Worm (Caenorhabditis elegans): ENCODE measurements around the gene C29F5.1.

C29F5.1 gene

DNA sequence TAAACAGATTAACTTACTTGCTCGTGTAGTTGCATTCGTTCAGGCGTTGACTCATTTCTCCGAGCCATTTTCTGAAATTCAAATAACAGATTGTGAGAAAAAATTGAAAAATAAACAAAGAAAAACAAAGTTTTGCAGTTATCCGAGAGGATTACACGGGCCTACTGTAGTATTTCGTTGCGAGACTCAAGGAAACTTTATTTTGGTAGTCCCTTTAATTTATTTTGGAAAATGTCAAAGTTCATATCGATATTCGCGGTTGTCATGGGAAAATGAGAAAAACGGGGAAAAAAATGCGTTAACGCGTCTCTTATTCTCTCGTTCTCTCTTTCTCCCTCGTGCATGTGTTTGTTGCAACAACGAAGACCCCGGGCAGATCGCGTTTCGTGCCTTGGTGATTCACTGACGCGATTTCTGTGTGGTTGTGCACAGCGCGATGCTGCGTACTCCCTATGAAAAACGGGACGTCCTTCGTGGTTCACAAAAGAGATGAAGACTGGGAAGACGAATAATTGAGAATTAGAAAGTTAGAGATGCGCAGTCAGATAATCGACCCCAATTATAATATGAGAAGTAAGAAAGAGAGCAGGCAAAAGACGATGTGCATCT lies 28.0 kb downstream of the C29F5.1 start, which contains the start of gene set-4:
Gene set-4 (minus strand): TSS at position 120 of the 609 bp plus-strand sequence.
- peak; percentile 95 for TF ChIP-seq C16A3.4 (tag; optimal IDR thresholded peaks at IDR 0.05)
- TF ChIP-seq mep-1 (tag; optimal IDR thresholded peaks at IDR 0.05), result peak; percentile 97
- TF ChIP-seq alr-1 (tag; optimal IDR thresholded peaks at IDR 0.05; ENCODE audit: borderline replicate concordance), result no peak
- TF ChIP-seq vab-15 (tag; optimal IDR thresholded peaks at IDR 0.05), result no peak
- TF ChIP-seq nhr-20 (tag; optimal IDR thresholded peaks at IDR 0.05), result peak; percentile 97
- peak; percentile 85 to 96 (median 92) for TF ChIP-seq ceh-82 (tag; optimal IDR thresholded peaks at IDR 0.05)
- TF ChIP-seq C34B4.2 (tag; optimal IDR thresholded peaks at IDR 0.05), result peak; percentile 23
- peak; percentile 93 for TF ChIP-seq fkh-8 (tag; optimal IDR thresholded peaks at IDR 0.05)
- TF ChIP-seq C04F5.9 (tag; optimal IDR thresholded peaks at IDR 0.05), result peak; percentile 82
- TF ChIP-seq irx-1 (tag; optimal IDR thresholded peaks at IDR 0.05), result peak; percentile 92
- TF ChIP-seq tlp-1 (tag; optimal IDR thresholded peaks at IDR 0.05), result no peak
- peak; percentile 97 for TF ChIP-seq nhr-71 (tag; optimal IDR thresholded peaks at IDR 0.05)
- TF ChIP-seq hlh-4 (tag; optimal IDR thresholded peaks at IDR 0.05), result no peak
- peak; percentile 25 for TF ChIP-seq unc-62 (GFP tag; optimal IDR thresholded peaks at IDR 0.05)
- peak; percentile 70 for TF ChIP-seq ceh-88 (GFP tag; IDR thresholded peaks at IDR 0.05)
- peak in 1 of 2 experiments; percentile 84 for TF ChIP-seq ztf-11 (tag; optimal IDR thresholded peaks at IDR 0.05)
- peak; percentile 71 for TF ChIP-seq mab-9 (GFP tag; IDR thresholded peaks at IDR 0.05)
- peak; percentile 71 for TF ChIP-seq lir-3 (tag; optimal IDR thresholded peaks at IDR 0.05; ENCODE audit: poor library complexity)
- no peak for TF ChIP-seq nhr-12 (tag; optimal IDR thresholded peaks at IDR 0.05)
- TF ChIP-seq nhr-76 (tag; optimal IDR thresholded peaks at IDR 0.05), result no peak
- TF ChIP-seq hlh-17 (GFP tag; optimal IDR thresholded peaks at IDR 0.05; ENCODE audit: borderline replicate concordance), result no peak
- peak in 2 of 6 experiments; percentile 69 to 70 for TF ChIP-seq elt-3 (tag; optimal IDR thresholded peaks at IDR 0.05)
- no peak for TF ChIP-seq unc-30 (tag; optimal IDR thresholded peaks at IDR 0.05)
- peak; percentile 86 for TF ChIP-seq ceh-8 (GFP tag; optimal IDR thresholded peaks at IDR 0.05)
- peak; percentile 87 for TF ChIP-seq hpl-2 (GFP tag; optimal IDR thresholded peaks at IDR 0.05)
- TF ChIP-seq lin-13 (GFP tag; optimal IDR thresholded peaks at IDR 0.05), result peak; percentile 89
- peak; percentile 88 for TF ChIP-seq snpc-4 (tag; optimal IDR thresholded peaks at IDR 0.05)
- TF ChIP-seq fos-1 (tag; optimal IDR thresholded peaks at IDR 0.05), result peak; percentile 95
- peak; percentile 86 to 90 (median 89) for TF ChIP-seq dpl-1 (GFP tag; optimal IDR thresholded peaks at IDR 0.05)
- TF ChIP-seq nhr-28 (tag; optimal IDR thresholded peaks at IDR 0.05), result no peak
- TF ChIP-seq unc-130 (tag; optimal IDR thresholded peaks at IDR 0.05), result peak; percentile 90
- TF ChIP-seq nhr-19 (GFP tag; conservative IDR thresholded peaks at IDR 0.05), result peak; percentile 92
- peak; percentile 40 to 93 for TF ChIP-seq mdl-1 (tag; optimal IDR thresholded peaks at IDR 0.05)
- peak; percentile 89 for TF ChIP-seq isw-1 (GFP tag; IDR thresholded peaks at IDR 0.05)
- TF ChIP-seq elt-2 (tag; optimal IDR thresholded peaks at IDR 0.05), result peak; percentile 83
- peak; percentile 56 for TF ChIP-seq blmp-1 (tag; optimal IDR thresholded peaks at IDR 0.05)
- peak; percentile 70 for TF ChIP-seq zip-4 (GFP tag; optimal IDR thresholded peaks at IDR 0.05)
- TF ChIP-seq aly-2 (tag; optimal IDR thresholded peaks at IDR 0.05), result peak; percentile 65
- peak; percentile 73 for TF ChIP-seq F16B12.6 (tag; optimal IDR thresholded peaks at IDR 0.05)
- TF ChIP-seq ces-1 (GFP tag; optimal IDR thresholded peaks at IDR 0.05), result no peak
- TF ChIP-seq pag-3 (tag; optimal IDR thresholded peaks at IDR 0.05; ENCODE audit: borderline replicate concordance, insufficient read depth), result no peak
- peak; percentile 91 to 92 for TF ChIP-seq efl-1 (optimal IDR thresholded peaks at IDR 0.05)
- peak; percentile 84 to 98 for TF ChIP-seq efl-1 (GFP tag; optimal IDR thresholded peaks at IDR 0.05 in 1 of 2)
- TF ChIP-seq ets-5 (GFP tag; IDR thresholded peaks at IDR 0.05), result no peak
- TF ChIP-seq unc-86 (tag; optimal IDR thresholded peaks at IDR 0.05), result peak; percentile 96
- peak; percentile 91 to 94 for TF ChIP-seq lin-35 (GFP tag; optimal IDR thresholded peaks at IDR 0.05)
- peak; percentile 33 for TF ChIP-seq fkh-4 (tag; optimal IDR thresholded peaks at IDR 0.05; ENCODE audit: borderline replicate concordance)
- peak; percentile 80 for TF ChIP-seq pax-3 (tag; optimal IDR thresholded peaks at IDR 0.05)
- TF ChIP-seq ceh-63 (GFP tag; optimal IDR thresholded peaks at IDR 0.05), result no peak
- TF ChIP-seq xbp-1 (tag; optimal IDR thresholded peaks at IDR 0.05), result peak; percentile 95
- TF ChIP-seq skn-1 (tag; optimal IDR thresholded peaks at IDR 0.05), result peak; percentile 85

All from whole organism, L1 larva.